Worm (Caenorhabditis elegans) whole organism, L4/young adult: ENCODE measurements around the gene Y67D8B.5.

Experiments
- W03F9.2 ChIP-seq: fragments of 150-350 bp; optimal IDR thresholded peaks from 2 replicates; lab custom pipeline; 2014; ENCODE audit warnings: missing biosample characterization, missing genetic modification characterization
- dao-5 ChIP-seq: sonication (generic microtip); optimal IDR thresholded peaks from 2 replicates; lab custom pipeline; 2016; ENCODE audit warnings: missing genotype, missing genetic modification characterization, moderate library complexity, missing compliant biosample characterization
- him-1 ChIP-seq: sonication (generic microtip); optimal IDR thresholded peaks from 2 replicates; lab custom pipeline; 2016; ENCODE audit warnings: missing genotype, missing genetic modification reagents, missing genetic modification characterization, missing compliant biosample characterization

Y67D8B.5 gene

DNA sequence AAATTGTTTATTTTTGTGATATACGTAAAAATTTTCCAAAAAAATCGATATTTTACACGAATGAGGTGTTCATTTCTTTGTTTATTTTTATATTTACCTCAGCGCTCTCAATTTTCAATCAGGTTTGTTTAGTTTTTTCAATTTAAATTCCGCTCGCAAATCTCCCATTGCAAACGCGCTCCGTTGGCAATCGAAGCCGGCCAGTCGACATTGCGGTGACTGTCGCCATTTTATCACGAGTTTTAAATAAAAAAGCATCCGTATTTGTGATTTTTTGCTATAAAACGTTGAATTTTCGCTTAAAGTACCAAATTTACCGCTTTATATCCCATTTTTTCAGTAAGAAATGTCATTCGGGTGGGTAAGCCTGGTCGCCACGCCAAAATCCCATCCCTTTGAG is 11.3 kb downstream of the Y67D8B.5 start, which contains the start of gene slmp-1:
TSS of gene slmp-1 (plus strand) at position 335 of the 400 bp plus-strand sequence.
- TF ChIP-seq him-1 (tag; lab: Kevin White, UChicago) (no peak), W03F9.2 (tag; lab: Kevin White, UChicago) (peak; percentile 58)

DNA sequence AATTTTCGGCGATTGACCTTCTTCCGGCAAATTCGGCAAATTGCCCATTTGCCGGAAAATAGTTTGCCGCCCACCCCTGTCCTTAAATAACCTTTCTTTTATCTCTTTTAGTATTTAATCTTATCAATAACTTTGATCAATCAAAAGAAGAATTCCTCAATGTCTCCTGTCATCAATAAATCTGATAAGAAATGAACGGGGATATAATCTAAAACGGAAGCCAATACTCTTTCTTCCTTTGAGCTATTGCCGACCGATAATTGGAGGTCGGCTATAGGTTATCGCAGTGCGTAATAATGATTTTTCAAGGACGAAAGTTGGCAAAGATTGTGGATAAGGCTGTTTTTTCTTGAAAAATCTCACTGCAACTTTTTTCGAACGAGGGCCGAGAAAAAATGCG is 19.0 kb downstream of the Y67D8B.5 start:
- TF ChIP-seq him-1 (tag; lab: Kevin White, UChicago): no peak

DNA sequence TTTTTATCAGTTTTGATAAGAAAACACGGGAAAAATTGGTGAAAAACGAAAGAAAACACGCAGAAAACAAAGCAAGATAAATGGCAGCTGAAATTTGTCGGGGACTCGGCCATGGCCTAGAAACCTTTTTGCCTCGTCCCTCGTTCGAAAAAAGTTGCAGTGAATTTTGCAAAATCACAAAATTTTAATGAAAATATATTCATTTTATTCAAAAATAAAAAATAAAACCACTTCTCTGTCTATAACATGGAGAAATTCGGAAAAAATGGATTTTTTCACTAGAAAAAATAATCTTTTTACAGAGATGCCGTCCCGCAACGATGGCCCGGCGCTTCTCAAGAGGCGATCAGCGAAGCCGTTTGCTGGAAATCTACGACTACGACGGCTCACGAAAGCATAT is 20.0 kb downstream of the Y67D8B.5 start, which contains the start of gene Y67D8A.2:
TSS of gene Y67D8A.2 (plus strand) at position 301 of the 400 bp plus-strand sequence.
- no peak for TF ChIP-seq dao-5 (tag; lab: Kevin White, UChicago)
- TF ChIP-seq him-1 (tag; lab: Kevin White, UChicago): no peak
- TF ChIP-seq W03F9.2 (tag; lab: Kevin White, UChicago): no peak

DNA sequence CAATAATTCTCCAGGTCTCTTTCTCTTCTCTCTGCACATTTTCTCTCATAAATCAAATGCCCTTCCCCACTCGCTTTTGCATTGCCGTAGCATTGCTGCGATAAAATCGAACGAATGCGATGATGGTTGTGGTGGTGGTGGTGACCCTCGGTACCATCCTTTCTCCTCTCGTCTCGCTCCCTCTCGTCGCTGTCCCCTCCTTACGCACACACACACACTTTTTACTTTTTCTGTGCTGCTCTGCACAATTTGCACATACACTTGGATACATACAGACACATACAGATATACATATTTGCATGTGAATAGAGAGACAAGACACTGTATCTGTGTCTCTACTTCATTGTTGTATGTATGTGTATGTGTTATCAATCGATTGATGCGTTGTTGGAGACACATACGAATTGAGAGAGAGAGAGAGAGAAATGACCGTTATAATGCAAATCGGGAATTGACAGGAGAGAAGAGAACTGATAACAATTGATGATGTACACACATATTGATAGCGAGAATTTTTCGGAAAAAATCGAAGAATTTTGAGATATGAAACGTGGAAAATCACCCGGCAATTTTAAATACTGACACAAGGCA is 25.5 kb downstream of the Y67D8B.5 start:
- no peak for TF ChIP-seq W03F9.2 (tag; lab: Kevin White, UChicago)
- no peak for TF ChIP-seq dao-5 (tag; lab: Kevin White, UChicago)
- TF ChIP-seq him-1 (tag; lab: Kevin White, UChicago): no peak

DNA sequence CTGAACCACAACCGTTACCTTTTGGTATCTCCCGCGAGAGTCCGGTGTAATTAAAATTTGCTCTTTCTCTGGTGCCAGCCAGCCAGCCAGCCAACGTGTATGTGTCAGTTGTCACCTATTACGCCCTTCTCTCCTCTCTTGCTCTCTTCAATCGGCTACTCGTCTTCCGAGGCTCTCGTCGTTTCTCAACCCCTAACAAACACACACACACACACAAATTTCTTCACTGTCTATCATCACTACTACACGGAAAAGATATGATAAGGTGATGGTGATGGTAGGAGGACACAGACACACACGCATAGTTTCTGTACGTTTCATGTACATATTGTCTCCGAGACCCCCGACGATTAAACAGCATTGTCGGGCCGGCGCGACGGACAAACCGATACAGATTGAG is 29.5 kb downstream of the Y67D8B.5 start:
- TF ChIP-seq him-1 (tag; lab: Kevin White, UChicago) (no peak), W03F9.2 (tag; lab: Kevin White, UChicago) (no peak), dao-5 (tag; lab: Kevin White, UChicago) (no peak)

DNA sequence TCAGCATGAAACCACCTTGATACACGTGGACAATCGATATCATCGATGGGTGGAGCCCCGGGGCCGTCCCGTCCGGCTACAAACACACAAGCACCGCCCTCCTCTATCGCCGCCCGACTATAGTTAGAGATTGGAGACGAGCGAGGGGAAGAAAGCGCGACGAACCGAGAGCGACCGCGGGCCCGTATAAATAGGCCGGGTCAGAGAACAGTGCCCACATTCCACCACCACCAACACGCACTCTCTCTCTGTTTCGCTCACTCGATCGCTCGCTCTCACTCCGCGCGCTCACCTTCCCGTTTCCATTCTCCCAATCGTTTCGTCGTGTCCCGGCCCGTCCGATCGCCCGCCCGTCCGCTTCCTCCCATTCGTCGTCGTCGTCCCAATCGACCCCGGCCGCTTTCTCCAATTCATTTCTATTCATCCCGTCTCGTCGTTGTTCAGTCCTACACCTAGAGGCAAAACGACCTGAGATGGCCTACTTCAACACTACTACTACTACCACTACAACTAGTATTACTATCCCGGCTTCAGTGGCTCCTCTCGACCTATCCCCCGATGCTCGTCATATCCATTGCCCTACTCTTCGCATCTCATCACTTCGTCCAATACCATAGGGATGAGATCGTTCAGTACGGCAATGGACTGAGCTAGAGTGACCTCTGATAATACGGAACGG is 30.7 kb downstream of the Y67D8B.5 start:
- TF ChIP-seq him-1 (tag; lab: Kevin White, UChicago) (no peak), dao-5 (tag; lab: Kevin White, UChicago) (no peak), W03F9.2 (tag; lab: Kevin White, UChicago) (no peak)

DNA sequence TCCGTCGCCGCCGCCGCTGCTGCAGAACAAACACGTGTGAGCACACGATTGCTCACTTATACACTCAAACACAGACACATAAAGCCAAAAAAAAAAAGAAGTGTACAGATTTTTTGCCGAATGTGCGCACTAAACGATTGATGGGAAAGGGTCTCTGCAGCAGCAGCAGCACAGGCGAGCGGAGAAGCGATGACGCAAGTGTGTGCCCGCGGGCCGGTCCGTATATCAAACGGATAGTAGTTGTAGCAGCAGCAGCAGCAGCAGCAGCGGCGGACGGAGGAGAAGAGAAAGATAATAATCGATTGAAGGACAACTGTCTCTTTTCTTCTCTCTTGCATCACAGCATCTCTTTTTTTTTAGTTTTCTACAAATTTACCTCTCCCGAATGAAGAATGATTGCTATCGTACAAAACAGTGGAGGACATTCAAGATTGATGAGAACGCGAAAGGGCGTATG is 31.3 kb downstream of the Y67D8B.5 start:
- TF ChIP-seq dao-5 (tag; lab: Kevin White, UChicago) (no peak), W03F9.2 (tag; lab: Kevin White, UChicago) (no peak), him-1 (tag; lab: Kevin White, UChicago) (no peak)

- TF ChIP-seq him-1 (tag; lab: Kevin White, UChicago) (no peak), W03F9.2 (tag; lab: Kevin White, UChicago) (no peak), dao-5 (tag; lab: Kevin White, UChicago) (no peak)
Measured at ce11 chrIV:3234269-3234668, 32.1 kb downstream of the Y67D8B.5 start.

DNA sequence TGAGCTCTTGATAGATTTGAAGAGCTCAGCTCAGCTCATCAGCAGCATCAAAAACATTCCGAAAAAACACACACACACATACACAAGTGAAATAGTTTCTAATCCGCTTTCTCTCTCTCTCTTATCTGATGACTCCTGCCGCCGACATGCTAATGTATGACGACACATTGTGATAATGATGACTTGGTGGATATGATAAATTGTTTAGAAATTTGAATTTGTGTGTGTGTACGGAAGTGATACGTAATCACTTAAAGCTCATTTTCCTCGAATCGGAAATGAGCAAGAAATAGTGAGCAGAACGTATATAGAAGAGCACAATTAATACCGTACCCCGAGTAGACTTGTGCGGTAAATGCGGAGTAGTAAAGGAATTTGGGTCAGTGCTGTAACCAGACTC is 44.7 kb downstream of the Y67D8B.5 start:
- TF ChIP-seq W03F9.2 (tag; lab: Kevin White, UChicago) (no peak), dao-5 (tag; lab: Kevin White, UChicago) (no peak), him-1 (tag; lab: Kevin White, UChicago) (no peak)

ce11 chrIV:3250020-3250419 is 47.9 kb downstream of the Y67D8B.5 start:
- TF ChIP-seq him-1 (tag; lab: Kevin White, UChicago) (no peak), W03F9.2 (tag; lab: Kevin White, UChicago) (no peak), dao-5 (tag; lab: Kevin White, UChicago) (no peak)

DNA sequence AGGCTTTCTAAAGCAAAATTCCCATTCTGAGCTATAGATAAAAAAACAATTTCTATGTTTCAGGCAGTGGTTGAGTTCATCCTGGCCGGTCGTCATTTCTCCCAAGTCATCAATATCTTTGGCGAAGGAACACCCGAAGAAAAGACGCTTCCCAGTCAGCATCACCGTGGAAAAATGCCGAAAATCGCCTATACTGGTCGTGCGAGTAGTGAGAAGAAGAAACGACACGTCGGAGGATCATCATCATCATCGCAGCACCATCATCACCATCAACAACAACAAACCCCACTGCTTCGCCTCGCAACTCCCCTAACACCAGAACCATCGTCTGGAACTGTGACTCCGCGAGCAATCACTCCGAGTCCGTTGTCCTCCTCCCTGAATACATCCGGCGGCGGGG is 49.4 kb downstream of the Y67D8B.5 start:
- TF ChIP-seq him-1 (tag; lab: Kevin White, UChicago): no peak
- TF ChIP-seq dao-5 (tag; lab: Kevin White, UChicago): no peak
- no peak for TF ChIP-seq W03F9.2 (tag; lab: Kevin White, UChicago)

DNA sequence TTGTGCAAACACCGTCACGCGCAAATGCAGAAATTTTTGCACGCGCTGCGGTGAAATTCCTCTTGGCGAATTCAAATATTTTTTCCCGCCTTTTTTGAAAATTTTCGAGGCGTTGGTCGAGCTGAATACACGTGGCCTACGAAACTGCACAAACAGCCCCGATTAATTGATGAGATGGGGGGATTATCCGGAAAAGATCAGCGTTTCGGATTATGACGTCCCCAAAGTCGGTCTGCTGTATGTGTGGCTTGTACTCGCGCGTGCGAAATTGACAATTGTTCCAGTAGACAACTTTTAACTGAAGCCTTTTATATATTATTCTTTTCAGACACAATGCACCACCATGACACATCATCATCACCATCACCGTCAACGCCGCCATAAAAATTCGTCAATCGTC is 49.9 kb downstream of the Y67D8B.5 start:
- no peak for TF ChIP-seq him-1 (tag; lab: Kevin White, UChicago)
- TF ChIP-seq W03F9.2 (tag; lab: Kevin White, UChicago): no peak
